Fruit fly (Drosophila melanogaster) whole organism, embryonic: ENCODE data around the gene CG18213.
A peak's percentile ranks its signal among the peaks of the same experiment; 100 is the strongest.

ENCODE experiments used
- Aef1 ChIP-seq: fragments of 200-800 bp; sonication (Bioruptor generic); IDR thresholded peaks from 3 replicates; pipeline ENCODE4 v1.3.6; 2022; ENCODE audit warnings: missing biosample characterization, missing genetic modification characterization
- Awh ChIP-seq: fragments of 200-800 bp; sonication (Bioruptor generic); IDR thresholded peaks from 2 replicates; pipeline ENCODE4, ENCODE4 v1.3.6; 2022; ENCODE audit warnings: missing biosample characterization, missing genetic modification characterization
- BtbVII ChIP-seq: fragments of 200-800 bp; sonication (Bioruptor generic); optimal IDR thresholded peaks from 3 replicates; lab custom pipeline; 2017; ENCODE audit warnings: missing biosample characterization, mild to moderate bottlenecking, missing genetic modification characterization
- CG10565 ChIP-seq: fragments of 200-800 bp; sonication (Bioruptor generic); optimal IDR thresholded peaks from 3 replicates; lab custom pipeline; 2016; ENCODE audit warnings: missing biosample characterization, mild to moderate bottlenecking, missing genetic modification characterization
- CG12104 ChIP-seq: fragments of 200-800 bp; sonication (Bioruptor generic); optimal IDR thresholded peaks from 3 replicates; lab custom pipeline; 2016; ENCODE audit warnings: missing biosample characterization, missing genetic modification characterization
- CG12236 ChIP-seq: fragments of 200-800 bp; sonication (Bioruptor generic); optimal IDR thresholded peaks from 2 replicates; lab custom pipeline; 2016; ENCODE audit warnings: missing biosample characterization, missing genetic modification characterization
- CG12299 ChIP-seq: fragments of 200-800 bp; sonication (Bioruptor generic); optimal IDR thresholded peaks from 2 replicates; lab custom pipeline; 2018; ENCODE audit warnings: missing biosample characterization, mild to moderate bottlenecking, missing genetic modification characterization
- CG13296 ChIP-seq: fragments of 200-800 bp; sonication (Bioruptor generic); optimal IDR thresholded peaks from 3 replicates; lab custom pipeline; 2018; ENCODE audit warnings: missing biosample characterization, mild to moderate bottlenecking, missing genetic modification characterization
- CG15269 ChIP-seq: fragments of 200-800 bp; sonication (Bioruptor generic); optimal IDR thresholded peaks from 2 replicates; lab custom pipeline; 2018; ENCODE audit warnings: missing biosample characterization, mild to moderate bottlenecking, missing genetic modification characterization, moderate library complexity
- CG1529 ChIP-seq: fragments of 200-800 bp; sonication (Bioruptor generic); optimal IDR thresholded peaks from 3 replicates; lab custom pipeline; 2018; ENCODE audit warnings: missing biosample characterization, missing genetic modification characterization
- CG15479 ChIP-seq: fragments of 200-800 bp; sonication (Bioruptor generic); optimal IDR thresholded peaks from 3 replicates; lab custom pipeline; 2019; ENCODE audit warnings: missing biosample characterization, mild to moderate bottlenecking, missing genetic modification characterization, moderate library complexity
- CG16815 ChIP-seq: fragments of 200-800 bp; sonication (Bioruptor generic); optimal IDR thresholded peaks from 3 replicates; lab custom pipeline; 2017; ENCODE audit warnings: missing biosample characterization, mild to moderate bottlenecking, missing genetic modification characterization
- CG17359 ChIP-seq: fragments of 200-800 bp; sonication (Bioruptor generic); optimal IDR thresholded peaks from 3 replicates; lab custom pipeline; 2018; ENCODE audit warnings: missing biosample characterization, mild to moderate bottlenecking, missing genetic modification characterization, moderate library complexity
- CG17612 ChIP-seq: fragments of 200-800 bp; sonication (Bioruptor generic); IDR thresholded peaks from 2 replicates; pipeline ENCODE4 v1.3.6; 2022; ENCODE audit warnings: missing biosample characterization, missing genetic modification characterization
- CG1792 ChIP-seq: fragments of 200-800 bp; sonication (Bioruptor generic); optimal IDR thresholded peaks from 2 replicates; lab custom pipeline; 2016; ENCODE audit warnings: missing biosample characterization, missing genetic modification characterization
- CG30431 ChIP-seq: fragments of 200-800 bp; sonication (Bioruptor generic); optimal IDR thresholded peaks from 2 replicates; lab custom pipeline; 2017; ENCODE audit warnings: missing biosample characterization, missing genetic modification characterization
- CG6654 ChIP-seq: fragments of 200-800 bp; sonication (Bioruptor generic); optimal IDR thresholded peaks from 2 replicates; lab custom pipeline; 2017; ENCODE audit warnings: missing biosample characterization, mild to moderate bottlenecking, missing genetic modification characterization
- CG6765 ChIP-seq: fragments of 200-800 bp; sonication (Bioruptor generic); optimal IDR thresholded peaks from 3 replicates; lab custom pipeline; 2017; ENCODE audit warnings: missing biosample characterization, mild to moderate bottlenecking, missing genetic modification characterization
- CG8765 ChIP-seq: fragments of 200-800 bp; sonication (Bioruptor generic); IDR thresholded peaks from 2 replicates; pipeline ENCODE4 v1.3.6; 2022; ENCODE audit warnings: missing biosample characterization, missing genetic modification characterization
- Camta ChIP-seq: fragments of 200-800 bp; sonication (Bioruptor generic); optimal IDR thresholded peaks from 2 replicates; lab custom pipeline; 2016; ENCODE audit warnings: missing biosample characterization, missing genetic modification characterization
- CoRest ChIP-seq: fragments of 200-800 bp; sonication (Bioruptor generic); optimal IDR thresholded peaks from 3 replicates; lab custom pipeline; 2018; ENCODE audit warnings: missing biosample characterization, mild to moderate bottlenecking, missing genetic modification characterization, moderate library complexity
- Dbx ChIP-seq: fragments of 200-800 bp; sonication (Bioruptor generic); IDR thresholded peaks from 3 replicates; pipeline ENCODE4 v1.3.6; 2022; ENCODE audit warnings: missing biosample characterization, missing genetic modification characterization
- E2f2 ChIP-seq: fragments of 200-800 bp; sonication (Bioruptor generic); IDR thresholded peaks from 2 replicates; pipeline ENCODE4 v1.3.6; 2022; ENCODE audit warnings: missing biosample characterization, missing genetic modification characterization
- Eip74EF ChIP-seq, 2 experiments: fragments of 200-800 bp in 1 of 2; fragments of >200 bp in 1 of 2; sonication (Bioruptor generic) in 1 of 2; optimal IDR thresholded peaks; 2 replicates each; lab custom pipeline; 2017 to 2019; ENCODE audit warnings: missing biosample characterization in 2 of 2, missing genetic modification characterization in 2 of 2, mild to moderate bottlenecking in 1 of 2, moderate library complexity in 1 of 2
- Fer3 ChIP-seq: fragments of 200-800 bp; sonication (Bioruptor generic); optimal IDR thresholded peaks from 2 replicates; lab custom pipeline; 2018; ENCODE audit warnings: missing biosample characterization, mild to moderate bottlenecking, missing genetic modification characterization, moderate library complexity
- GATAe ChIP-seq: fragments of 200-800 bp; sonication (Bioruptor generic); conservative IDR thresholded peaks from 2 replicates; pipeline ENCODE4 v1.3.6; 2022; ENCODE audit warnings: missing biosample characterization, missing genetic modification characterization
- H2.0 ChIP-seq: fragments of 200-800 bp; sonication (Bioruptor generic); IDR thresholded peaks from 2 replicates; pipeline ENCODE4 v1.3.6; 2022; ENCODE audit warnings: missing biosample characterization, missing genetic modification characterization
- HLH54F ChIP-seq: fragments of 200-800 bp; sonication (Bioruptor generic); optimal IDR thresholded peaks from 3 replicates; lab custom pipeline; 2016; ENCODE audit warnings: missing biosample characterization, missing genetic modification characterization
- Hr3 ChIP-seq: fragments of 200-800 bp; sonication (Bioruptor generic); optimal IDR thresholded peaks from 3 replicates; lab custom pipeline; 2016; ENCODE audit warnings: missing biosample characterization, missing genetic modification characterization
- Med ChIP-seq: fragments of 200-800 bp; sonication (Bioruptor generic); peaks from one replicate; lab custom pipeline; 2016; ENCODE audit warnings: missing biosample characterization, missing genetic modification characterization, mild to moderate bottlenecking, inconsistent platforms, moderate library complexity
- Meics ChIP-seq: fragments of 200-800 bp; sonication (Bioruptor generic); optimal IDR thresholded peaks from 2 replicates; lab custom pipeline; 2017; ENCODE audit warnings: missing biosample characterization, mild to moderate bottlenecking, missing genetic modification characterization
- Rfx ChIP-seq: fragments of 200-800 bp; sonication (Bioruptor generic); IDR thresholded peaks from 2 replicates; pipeline ENCODE4 v1.3.6; 2022; ENCODE audit warnings: missing biosample characterization, missing genetic modification characterization
- az2 ChIP-seq: fragments of 200-800 bp; sonication (Bioruptor generic); optimal IDR thresholded peaks from 3 replicates; lab custom pipeline; 2016; ENCODE audit warnings: missing biosample characterization, missing genetic modification characterization
- bab2 ChIP-seq: fragments of 200-800 bp; sonication (Bioruptor generic); optimal IDR thresholded peaks from 2 replicates; lab custom pipeline; 2016; ENCODE audit warnings: missing biosample characterization, missing genetic modification characterization
- dpn ChIP-seq, 2 experiments: fragments of 200-800 bp; sonication (Bioruptor generic); optimal IDR thresholded peaks; 3 replicates each; lab custom pipeline; 2016; ENCODE audit warnings: missing biosample characterization in 2 of 2, missing genetic modification characterization in 2 of 2
- fd3F ChIP-seq: fragments of 200-800 bp; sonication (Bioruptor generic); optimal IDR thresholded peaks from 2 replicates; lab custom pipeline; 2018; ENCODE audit warnings: missing biosample characterization, mild to moderate bottlenecking, missing genetic modification characterization, moderate library complexity
- grn ChIP-seq: fragments of 200-800 bp; sonication (Bioruptor generic); optimal IDR thresholded peaks from 3 replicates; lab custom pipeline; 2017; ENCODE audit warnings: missing biosample characterization, missing genetic modification characterization
- gt ChIP-seq: fragments of 200-800 bp; sonication (Bioruptor generic); IDR thresholded peaks from 2 replicates; pipeline ENCODE4 v1.3.6; 2022; ENCODE audit warnings: missing biosample characterization, missing genetic modification characterization
- ham ChIP-seq: fragments of 200-800 bp; sonication (Bioruptor generic); IDR thresholded peaks from 2 replicates; pipeline ENCODE4 v1.3.6; 2022; ENCODE audit warnings: missing biosample characterization, missing genetic modification characterization
- knrl ChIP-seq: fragments of 200-800 bp; sonication (Bioruptor generic); IDR thresholded peaks from 3 replicates; pipeline ENCODE4 v1.3.6; 2022; ENCODE audit warnings: missing biosample characterization, missing genetic modification characterization; ENCODE audit not compliant: partially characterized antibody
- lab ChIP-seq: fragments of 200-800 bp; sonication (Bioruptor generic); optimal IDR thresholded peaks from 3 replicates; lab custom pipeline; 2017; ENCODE audit warnings: missing biosample characterization, missing genetic modification characterization, mild to moderate bottlenecking, moderate library complexity, missing genetic modification reagents
- lov ChIP-seq, 2 experiments: fragments of 200-800 bp in 1 of 2; fragments of >200 bp in 1 of 2; sonication (Bioruptor generic) in 1 of 2; IDR thresholded peaks in 1 of 2; optimal IDR thresholded peaks in 1 of 2; 2 replicates in 1 of 2; 3 replicates in 1 of 2; pipeline versions ENCODE4 v1.3.6 to Lab custom; 2017 to 2022; ENCODE audit warnings: missing biosample characterization in 1 of 2, missing genetic modification characterization in 1 of 2
- odd ChIP-seq: fragments of 200-800 bp; sonication (Bioruptor generic); optimal IDR thresholded peaks from 2 replicates; lab custom pipeline; 2017; ENCODE audit warnings: missing biosample characterization, mild to moderate bottlenecking, missing genetic modification characterization
- pnt ChIP-seq: fragments of 200-800 bp; sonication (Bioruptor generic); optimal IDR thresholded peaks from 3 replicates; lab custom pipeline; 2016; ENCODE audit warnings: missing biosample characterization, missing genetic modification characterization
- pros ChIP-seq: fragments of 200-800 bp; sonication (Bioruptor generic); optimal IDR thresholded peaks from 3 replicates; lab custom pipeline; 2019; ENCODE audit warnings: missing biosample characterization, mild to moderate bottlenecking, missing genetic modification characterization, moderate library complexity
- schlank ChIP-seq: fragments of 200-800 bp; sonication (Bioruptor generic); optimal IDR thresholded peaks from 2 replicates; lab custom pipeline; 2018; ENCODE audit warnings: missing biosample characterization, mild to moderate bottlenecking, missing genetic modification characterization
- shn ChIP-seq: fragments of 200-800 bp; sonication (Bioruptor generic); optimal IDR thresholded peaks from 3 replicates; lab custom pipeline; 2016; ENCODE audit warnings: missing biosample characterization, missing genetic modification characterization
- sqz ChIP-seq: fragments of 200-800 bp; sonication (Bioruptor generic); optimal IDR thresholded peaks from 3 replicates; lab custom pipeline; 2018; ENCODE audit warnings: missing biosample characterization, mild to moderate bottlenecking, missing genetic modification characterization
- toy ChIP-seq: fragments of 200-800 bp; sonication (Bioruptor generic); IDR thresholded peaks from 2 replicates; pipeline ENCODE4 v1.3.6; 2022; ENCODE audit warnings: missing biosample characterization, missing genetic modification characterization
- unpg ChIP-seq: fragments of 200-800 bp; sonication (Bioruptor generic); optimal IDR thresholded peaks from 3 replicates; lab custom pipeline; 2018; ENCODE audit warnings: missing biosample characterization, mild to moderate bottlenecking, missing genetic modification characterization, moderate library complexity

The CG18213 gene

dm6 chr3R:17008018-17008674 lies 31.9 kb downstream of the CG18213 start, which contains the start of gene CG8907 (continued):
- no peak for TF ChIP-seq CG12299 (tag; lab: Kevin White, UChicago)
- TF ChIP-seq pnt (GFP tag; lab: Kevin White, UChicago) = no peak
- no peak for TF ChIP-seq fd3F
- TF ChIP-seq bab2 (GFP tag; lab: Kevin White, UChicago) = no peak
- no peak for TF ChIP-seq CG12236 (GFP tag; lab: Kevin White, UChicago)
- TF ChIP-seq GATAe = peak; percentile 96
- TF ChIP-seq Awh = no peak
- no peak for TF ChIP-seq sqz (GFP tag; lab: Kevin White, UChicago)
- no peak for TF ChIP-seq knrl (GFP tag; lab: Robert Waterston, UW)
- TF ChIP-seq gt (GFP tag; lab: Robert Waterston, UW) = no peak
- TF ChIP-seq lab (GFP tag; lab: Kevin White, UChicago) = peak; percentile 74
- peak; percentile 92 for TF ChIP-seq CG15479 (GFP tag; lab: Kevin White, UChicago)
- TF ChIP-seq CG10565 (GFP tag; lab: Kevin White, UChicago) = no peak
- no peak for TF ChIP-seq CG12104 (GFP tag; lab: Kevin White, UChicago)
- TF ChIP-seq lov (optimal IDR thresholded peaks at IDR 0.05; lab: Kevin White, UChicago) = no peak
- TF ChIP-seq lov (GFP tag; IDR thresholded peaks at IDR 0.05; lab: Robert Waterston, UW) = no peak
- TF ChIP-seq CG6654 (GFP tag; lab: Kevin White, UChicago) = no peak
- TF ChIP-seq unpg (GFP tag; lab: Kevin White, UChicago) = no peak
- TF ChIP-seq H2.0 (GFP tag; lab: Robert Waterston, UW) = no peak
- peak; percentile 27; the same call in 1 of the 3 replicates for TF ChIP-seq Dbx (GFP tag; lab: Robert Waterston, UW)
- peak; percentile 49 for TF ChIP-seq Med (GFP tag; lab: Kevin White, UChicago)
- TF ChIP-seq Eip74EF (GFP tag; optimal IDR thresholded peaks at IDR 0.05; lab: Kevin White, UChicago) = no peak
- peak; percentile 20 for TF ChIP-seq BtbVII (GFP tag; lab: Kevin White, UChicago)
- TF ChIP-seq az2 (GFP tag; lab: Kevin White, UChicago) = no peak
- no peak for TF ChIP-seq Meics
- TF ChIP-seq Rfx (GFP tag; lab: Robert Waterston, UW) = peak; percentile 15; the same call in 1 of the 2 replicates
- TF ChIP-seq grn (GFP tag; lab: Kevin White, UChicago) = peak; percentile 82
- no peak for TF ChIP-seq CG8765 (GFP tag; lab: Robert Waterston, UW)
- no peak for TF ChIP-seq dpn (GFP tag; optimal IDR thresholded peaks at IDR 0.05; lab: Kevin White, UChicago)
- no peak for TF ChIP-seq Camta (GFP tag; lab: Kevin White, UChicago)
- no peak for TF ChIP-seq Aef1 (GFP tag; lab: Robert Waterston, UW)

- TF ChIP-seq ham (no peak), fd3F (peak; percentile 30), CG1529 (no peak), CG16815 (GFP tag; lab: Kevin White, UChicago) (no peak), CG30431 (GFP tag; lab: Kevin White, UChicago) (no peak), Fer3 (tag; lab: Kevin White, UChicago) (peak; percentile 26), CoRest (tag; lab: Kevin White, UChicago) (no peak), lab (GFP tag; lab: Kevin White, UChicago) (no peak), pros (GFP tag; lab: Kevin White, UChicago) (no peak), odd (GFP tag; lab: Kevin White, UChicago) (peak; percentile 4), CG15269 (tag; lab: Kevin White, UChicago) (peak; percentile 71), CG17359 (tag; lab: Kevin White, UChicago) (no peak), HLH54F (GFP tag; lab: Kevin White, UChicago) (no peak), shn (GFP tag; lab: Kevin White, UChicago) (no peak), Hr3 (no peak), E2f2 (GFP tag; lab: Robert Waterston, UW) (no peak), CG13296 (GFP tag; lab: Kevin White, UChicago) (peak; percentile 53), CG1792 (GFP tag; lab: Kevin White, UChicago) (no peak), CG6765 (GFP tag; lab: Kevin White, UChicago) (peak; percentile 27), schlank (no peak), CG17612 (GFP tag; lab: Robert Waterston, UW) (no peak), toy (no peak)
These were observed 32.7 kb downstream of the CG18213 start for dm6 chr3R:17007336-17007735.
